Worm (Caenorhabditis elegans): ENCODE data around the gene nkat-1.

DNA sequence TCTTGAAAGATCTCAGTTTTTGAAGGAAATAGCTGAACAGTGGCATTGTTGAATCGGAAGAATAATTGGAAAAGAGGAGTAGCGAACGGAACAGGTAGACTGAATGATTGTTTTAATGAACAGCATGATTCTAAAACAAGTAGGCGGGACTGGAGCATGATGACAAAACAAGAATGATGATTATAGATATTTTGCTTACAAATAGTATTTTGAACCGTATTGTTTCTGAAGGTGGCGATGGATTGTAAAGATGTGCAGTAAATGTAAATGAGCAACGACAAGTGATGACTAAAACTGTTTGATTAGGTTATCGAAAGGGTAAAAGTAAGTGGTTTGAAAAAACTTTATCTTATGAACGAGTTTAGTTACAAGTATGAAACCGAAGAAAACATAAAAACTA lies 5.7 kb downstream of the nkat-1 start, which contains the start of gene F28H6.8:
- TF ChIP-seq rpc-1 (optimal IDR thresholded peaks at IDR 0.05) = no peak
- no peak for TF ChIP-seq rpc-1 (tag; optimal IDR thresholded peaks at IDR 0.05)
- no peak for TF ChIP-seq aptf-3 (GFP tag; IDR thresholded peaks at IDR 0.05)
- TF ChIP-seq ceh-79 (tag; optimal IDR thresholded peaks at IDR 0.05) = no peak
- TF ChIP-seq hmg-1.2 (GFP tag; IDR thresholded peaks at IDR 0.05) = no peak
- TF ChIP-seq ama-1 (optimal IDR thresholded peaks at IDR 0.05) = no peak
- TF ChIP-seq ama-1 (GFP tag; optimal IDR thresholded peaks at IDR 0.05) = no peak
- TF ChIP-seq cebp-2 (GFP tag; IDR thresholded peaks at IDR 0.05) = no peak
- no peak for TF ChIP-seq ekl-4 (GFP tag; IDR thresholded peaks at IDR 0.05)
- no peak for TF ChIP-seq unc-62 (GFP tag; optimal IDR thresholded peaks at IDR 0.05)
- TF ChIP-seq egl-44 (GFP tag; IDR thresholded peaks at IDR 0.05) = no peak
- TF ChIP-seq F22D6.2 (tag; optimal IDR thresholded peaks at IDR 0.05) = no peak
- no peak for TF ChIP-seq bed-2 (GFP tag; IDR thresholded peaks at IDR 0.05)

All from whole organism, young adult.